Fruit fly (Drosophila melanogaster): Measurements from ENCODE around the gene CG32473.

dm6 chr3R:13309133-13309711 lies 6.8 kb downstream of the CG32473 start:
- no peak for TF ChIP-seq Myc (optimal IDR thresholded peaks at IDR 0.05)
- no peak for TF ChIP-seq Sin3A (optimal IDR thresholded peaks at IDR 0.05)
- TF ChIP-seq psq (optimal IDR thresholded peaks at IDR 0.05) = no peak
- no peak for TF ChIP-seq h (optimal IDR thresholded peaks at IDR 0.05)
- TF ChIP-seq insv (optimal IDR thresholded peaks at IDR 0.05) = no peak
- no peak for TF ChIP-seq ttk (optimal IDR thresholded peaks at IDR 0.05)
